Fruit fly (Drosophila melanogaster): Measurements from ENCODE around the gene foxo.

- TF ChIP-seq CG8478 (optimal IDR thresholded peaks at IDR 0.05) = no peak
- TF ChIP-seq psq (optimal IDR thresholded peaks at IDR 0.05) = no peak
- no peak for TF ChIP-seq pan (optimal IDR thresholded peaks at IDR 0.05)
These were observed 2.6 kb upstream of the foxo start for dm6 chr3R:14054103-14054502.
